Worm (Caenorhabditis elegans) whole organism, L4 larva: ENCODE results near the gene F59G1.4.

ENCODE experiments used
- ama-1 ChIP-seq: fragments of 150-350 bp; optimal IDR thresholded peaks from 2 replicates; lab custom pipeline; 2014; ENCODE audit warnings: inconsistent platforms, mixed read lengths
- hlh-11 ChIP-seq: fragments of 200-800 bp; sonication (Bioruptor generic); optimal IDR thresholded peaks from 2 replicates; lab custom pipeline; 2018; ENCODE audit warnings: mild to moderate bottlenecking, missing genetic modification characterization, missing compliant biosample characterization
- lin-15B ChIP-seq: fragments of 150-350 bp; sonication (generic microtip); optimal IDR thresholded peaks from 3 replicates; lab custom pipeline; 2014; ENCODE audit warnings: missing biosample characterization, missing genetic modification characterization
- mep-1 ChIP-seq: fragments of 150-350 bp; sonication (generic microtip); optimal IDR thresholded peaks from 3 replicates; lab custom pipeline; 2014; ENCODE audit warnings: missing biosample characterization, missing genetic modification characterization
- mxl-2 ChIP-seq: fragments of 200-800 bp; sonication (Bioruptor generic); conservative IDR thresholded peaks from 2 replicates; pipeline ENCODE4 v1.3.6; 2022; ENCODE audit warnings: missing genetic modification reagents, missing genetic modification characterization, missing compliant biosample characterization
- mxl-3 ChIP-seq: fragments of 200-800 bp; sonication (Bioruptor generic); optimal IDR thresholded peaks from 2 replicates; lab custom pipeline; 2018; ENCODE audit warnings: mild to moderate bottlenecking, missing genetic modification characterization, missing compliant biosample characterization
- nhr-237 ChIP-seq: sonication (generic microtip); optimal IDR thresholded peaks from 2 replicates; lab custom pipeline; 2017; ENCODE audit warnings: missing biosample characterization, missing genetic modification characterization
- nhr-6 ChIP-seq: fragments of 150-350 bp; optimal IDR thresholded peaks from 2 replicates; lab custom pipeline; 2014; ENCODE audit warnings: missing biosample characterization, missing genetic modification characterization
- pha-4 ChIP-seq, 2 experiments: fragments of 150-350 bp in 1 of 2; fragments of 200-800 bp in 1 of 2; sonication (Bioruptor generic) in 1 of 2; IDR thresholded peaks in 1 of 2; optimal IDR thresholded peaks in 1 of 2; 2 replicates each; pipeline versions ENCODE4 v1.3.6 to Lab custom; 2014 to 2022; ENCODE audit warnings: missing genetic modification characterization in 2 of 2, missing genetic modification reagents in 2 of 2, missing biosample characterization in 1 of 2, missing compliant biosample characterization in 1 of 2
- unc-130 ChIP-seq: sonication (generic microtip); optimal IDR thresholded peaks from 2 replicates; lab custom pipeline; 2016; ENCODE audit warnings: missing genetic modification reagents, missing genetic modification characterization, missing compliant biosample characterization
- unc-62 ChIP-seq, 3 experiments: fragments of 150-350 bp in 1 of 3; sonication (generic microtip); optimal IDR thresholded peaks in 2 of 3; peaks in 1 of 3; 1 replicate in 1 of 3; 2 replicates in 2 of 3; lab custom pipeline; 2014 to 2017; ENCODE audit warnings: missing biosample characterization in 3 of 3, missing genetic modification characterization in 3 of 3, missing genetic modification reagents in 3 of 3, missing genotype in 1 of 3
- ztf-11 ChIP-seq: fragments of 150-350 bp; optimal IDR thresholded peaks from 2 replicates; lab custom pipeline; 2014; ENCODE audit warnings: missing biosample characterization, missing genetic modification characterization

ce11 chrII:5889417-5890139, 6.4 kb upstream of the F59G1.4 start:
- no peak for TF ChIP-seq pha-4 (GFP tag; IDR thresholded peaks at IDR 0.05; lab: Robert Waterston, UW)
- no peak for TF ChIP-seq pha-4 (tag; optimal IDR thresholded peaks at IDR 0.05; lab: Kevin White, UChicago)
- TF ChIP-seq ztf-11 (tag; lab: Kevin White, UChicago) = no peak
- no peak for TF ChIP-seq unc-62 (GFP tag; optimal IDR thresholded peaks at IDR 0.05 in 1 of 2; lab: Kevin White, UChicago)
- no peak for TF ChIP-seq unc-62 (tag; optimal IDR thresholded peaks at IDR 0.05; lab: Kevin White, UChicago)
- no peak for TF ChIP-seq unc-130
- no peak for TF ChIP-seq nhr-237
- no peak for TF ChIP-seq mxl-3 (GFP tag; lab: Kevin White, UChicago)
- no peak for TF ChIP-seq mep-1 (tag; lab: Kevin White, UChicago)
- TF ChIP-seq ama-1 (lab: Kevin White, UChicago) = no peak
- TF ChIP-seq nhr-6 (tag; lab: Kevin White, UChicago) = no peak
- TF ChIP-seq lin-15B (tag; lab: Kevin White, UChicago) = no peak
- TF ChIP-seq hlh-11 (tag; lab: Kevin White, UChicago) = no peak
- no peak for TF ChIP-seq mxl-2 (GFP tag; lab: Robert Waterston, UW)
